Fruit fly (Drosophila melanogaster): Measurements from ENCODE around the gene Nfs1.

Gene Nfs1

DNA sequence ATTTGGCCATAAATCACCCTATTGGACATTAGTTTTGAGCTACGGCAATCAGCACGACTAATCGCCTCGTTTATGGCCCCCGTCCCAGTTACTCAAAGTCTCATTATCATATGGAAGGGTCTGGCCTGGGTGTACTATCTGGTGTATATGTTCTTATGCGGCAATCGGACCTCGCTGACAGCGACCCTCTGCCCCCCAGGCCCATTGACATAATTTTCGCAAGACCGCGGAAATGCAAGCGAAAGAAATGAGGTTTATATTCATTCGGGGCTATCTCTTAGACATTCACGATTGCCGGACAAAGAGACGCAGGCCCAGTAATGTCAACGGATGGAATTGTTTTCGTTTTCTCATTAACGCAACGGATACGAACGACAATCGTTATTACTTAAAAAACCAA is 29.4 kb downstream of the Nfs1 start:
- peak; percentile 58 for TF ChIP-seq EcR (GFP tag; optimal IDR thresholded peaks at IDR 0.05)
- no peak for TF ChIP-seq CG8159 (tag; optimal IDR thresholded peaks at IDR 0.05)

DNA sequence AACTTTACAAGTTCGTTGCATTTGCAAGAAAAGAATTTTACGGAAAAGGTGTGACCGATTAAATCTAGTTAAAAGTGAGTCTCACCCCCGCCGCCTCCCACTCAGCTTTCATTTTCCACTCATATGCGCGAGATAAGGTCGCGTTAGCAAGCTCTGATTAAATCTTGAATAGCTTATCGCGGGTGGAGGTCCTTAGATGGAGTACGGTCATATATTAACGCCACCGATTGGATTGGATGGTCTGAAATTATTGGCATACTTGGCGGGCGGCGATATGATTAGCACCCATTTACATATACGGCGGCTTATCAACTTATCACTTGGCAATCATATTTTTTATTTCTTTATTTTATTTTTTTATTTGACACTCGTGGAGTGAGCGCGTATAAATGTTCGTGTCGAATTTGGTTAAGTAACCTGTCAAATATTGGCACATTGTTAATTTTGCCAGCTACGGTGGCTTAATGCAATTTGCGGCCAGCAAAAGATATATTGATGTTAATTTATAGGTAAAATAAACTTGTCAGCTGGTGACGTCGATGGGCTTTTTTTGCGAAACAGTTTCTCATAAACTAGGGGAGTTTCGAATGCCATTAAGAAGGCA is 30.2 kb downstream of the Nfs1 start:
- TF ChIP-seq CG17806 (tag; optimal IDR thresholded peaks at IDR 0.05) (no peak), Snoo (tag; optimal IDR thresholded peaks at IDR 0.05) (no peak), D1 (tag; optimal IDR thresholded peaks at IDR 0.05) (no peak), CG15710 (tag; optimal IDR thresholded peaks at IDR 0.05) (no peak), Pif1B (GFP tag; optimal IDR thresholded peaks at IDR 0.05) (no peak)

DNA sequence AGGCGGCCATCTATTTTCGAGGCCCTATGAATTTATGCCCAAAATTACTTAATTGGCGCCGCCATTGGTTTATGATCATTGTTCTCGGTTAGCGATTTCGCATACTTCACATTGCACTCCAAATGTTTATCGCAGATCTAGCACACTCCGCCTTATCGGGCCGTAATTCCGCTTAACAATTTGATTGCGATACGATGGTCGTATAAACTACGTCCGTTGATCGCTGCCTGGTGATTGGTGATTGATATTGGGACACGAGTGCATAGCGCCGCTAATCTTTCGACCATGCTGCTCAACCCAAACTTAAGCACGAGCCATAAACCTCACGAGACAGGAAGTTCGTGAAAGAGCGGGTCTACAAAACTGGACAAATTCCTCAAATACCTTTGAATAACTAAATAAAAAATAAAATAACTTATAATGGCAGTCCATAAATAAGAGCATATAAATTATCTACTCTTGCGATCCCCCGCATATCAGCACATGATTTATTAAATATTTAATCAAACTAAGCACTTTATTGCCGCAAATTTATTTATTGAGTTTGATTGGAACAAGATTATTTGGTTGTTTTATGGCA is 31.2 kb downstream of the Nfs1 start:
- TF ChIP-seq CG17806 (tag; optimal IDR thresholded peaks at IDR 0.05) (no peak), D1 (tag; optimal IDR thresholded peaks at IDR 0.05) (no peak), Ets98B (GFP tag; IDR thresholded peaks at IDR 0.05) (no peak), EcR (GFP tag; optimal IDR thresholded peaks at IDR 0.05) (no peak), CG4496 (GFP tag; IDR thresholded peaks at IDR 0.05) (no peak), CG15710 (tag; optimal IDR thresholded peaks at IDR 0.05) (no peak), Pif1B (GFP tag; optimal IDR thresholded peaks at IDR 0.05) (no peak), gl (tag; optimal IDR thresholded peaks at IDR 0.05) (no peak), CG34367 (tag; optimal IDR thresholded peaks at IDR 0.05) (no peak)

DNA sequence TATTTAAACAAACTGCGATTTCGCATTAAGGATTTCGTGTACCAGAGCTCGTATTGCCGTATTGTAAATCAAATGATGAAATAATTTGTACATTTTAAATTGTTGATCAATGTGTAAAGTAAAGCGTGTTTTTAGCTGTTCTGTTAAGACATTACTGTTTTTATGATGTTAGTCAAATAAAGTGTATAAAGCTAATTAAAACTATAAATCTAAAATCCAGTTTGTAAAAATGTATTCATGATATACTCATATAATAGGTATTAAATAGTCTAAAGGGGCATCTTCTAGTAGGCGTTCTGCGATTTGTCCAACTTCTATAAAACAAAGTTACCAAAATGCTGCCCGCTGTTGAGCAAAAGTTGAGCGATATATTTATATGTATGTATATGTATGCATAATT is 34.4 kb downstream of the Nfs1 start, which contains the start of gene CG18788:
CG18788 (plus strand) TSS at position 301 of the 400 bp plus-strand sequence.
- no peak for TF ChIP-seq fd96Ca (GFP tag; IDR thresholded peaks at IDR 0.05)

DNA sequence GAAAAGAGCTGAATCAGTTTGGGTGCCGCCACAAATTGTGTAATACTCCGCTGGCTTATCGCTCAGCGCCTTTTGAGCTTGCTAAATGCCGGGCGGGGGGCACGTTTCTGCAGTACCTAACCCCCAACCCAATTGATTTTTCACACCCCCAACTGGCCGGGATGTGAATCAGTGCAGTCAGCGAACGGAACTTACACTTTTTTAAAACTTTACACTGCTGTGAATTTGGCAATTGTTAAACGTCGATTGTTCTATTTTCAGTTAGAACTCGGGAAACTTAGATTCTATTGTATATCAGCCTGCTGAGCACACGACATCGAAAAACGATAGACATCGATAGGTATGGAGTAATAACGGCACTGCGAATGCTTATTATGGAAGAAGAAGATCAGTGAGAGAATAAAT is 38.7 kb downstream of the Nfs1 start, which contains the start of gene Tom70:
Tom70 (minus strand) TSS at position 335 of the 405 bp plus-strand sequence.
- TF ChIP-seq EcR (GFP tag; optimal IDR thresholded peaks at IDR 0.05) (no peak), CG32121 (GFP tag; IDR thresholded peaks at IDR 0.05) (no peak), Pif1A (GFP tag; optimal IDR thresholded peaks at IDR 0.05) (no peak), CG12605 (GFP tag; IDR thresholded peaks at IDR 0.05) (no peak), CG17806 (tag; optimal IDR thresholded peaks at IDR 0.05) (no peak), Snoo (tag; optimal IDR thresholded peaks at IDR 0.05) (no peak), CG8159 (tag; optimal IDR thresholded peaks at IDR 0.05) (no peak), CG4496 (GFP tag; IDR thresholded peaks at IDR 0.05) (no peak), rn (GFP tag; IDR thresholded peaks at IDR 0.05) (no peak), CG34367 (tag; optimal IDR thresholded peaks at IDR 0.05) (no peak), CG14655 (GFP tag; optimal IDR thresholded peaks at IDR 0.05) (no peak), CG15710 (tag; optimal IDR thresholded peaks at IDR 0.05) (no peak), CG13204 (GFP tag; optimal IDR thresholded peaks at IDR 0.05) (no peak), CG10348 (GFP tag; IDR thresholded peaks at IDR 0.05) (no peak), CG9948 (tag; optimal IDR thresholded peaks at IDR 0.05) (no peak), D1 (tag; optimal IDR thresholded peaks at IDR 0.05) (no peak), Ets98B (GFP tag; IDR thresholded peaks at IDR 0.05) (no peak), Pif1B (GFP tag; optimal IDR thresholded peaks at IDR 0.05) (no peak)

DNA sequence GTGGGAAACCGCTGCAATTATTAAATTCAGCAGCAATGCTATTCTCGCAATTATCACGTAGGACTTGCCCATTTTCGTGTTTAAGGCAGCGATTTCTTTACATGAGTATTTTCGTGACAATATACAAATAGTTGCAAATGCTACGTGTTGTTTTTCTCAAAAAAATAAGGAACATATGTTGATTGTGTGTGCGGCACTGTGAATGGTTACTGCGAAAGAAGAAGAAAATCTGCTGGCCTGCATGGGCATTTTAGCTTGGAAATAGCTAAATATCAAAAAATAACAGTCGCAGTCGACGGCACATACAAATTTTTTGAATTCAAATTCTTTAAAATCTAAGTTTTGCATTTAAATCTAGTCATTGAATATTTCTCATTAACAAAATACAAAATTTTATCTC is 41.1 kb downstream of the Nfs1 start, which contains the start of gene CG6766:
CG6766 (minus strand) TSS at position 180 of the 400 bp plus-strand sequence.
- TF ChIP-seq gl (tag; optimal IDR thresholded peaks at IDR 0.05) (no peak), CG14655 (GFP tag; optimal IDR thresholded peaks at IDR 0.05) (no peak), CG4496 (GFP tag; IDR thresholded peaks at IDR 0.05) (no peak), Snoo (tag; optimal IDR thresholded peaks at IDR 0.05) (no peak), CG12605 (GFP tag; IDR thresholded peaks at IDR 0.05) (no peak), CG8301 (tag; optimal IDR thresholded peaks at IDR 0.05) (no peak), Pif1A (GFP tag; optimal IDR thresholded peaks at IDR 0.05) (no peak), CG13204 (GFP tag; optimal IDR thresholded peaks at IDR 0.05) (no peak), CG32121 (GFP tag; IDR thresholded peaks at IDR 0.05) (no peak), Ets98B (GFP tag; IDR thresholded peaks at IDR 0.05) (no peak), CG8159 (tag; optimal IDR thresholded peaks at IDR 0.05) (no peak), CG10348 (GFP tag; IDR thresholded peaks at IDR 0.05) (no peak)

DNA sequence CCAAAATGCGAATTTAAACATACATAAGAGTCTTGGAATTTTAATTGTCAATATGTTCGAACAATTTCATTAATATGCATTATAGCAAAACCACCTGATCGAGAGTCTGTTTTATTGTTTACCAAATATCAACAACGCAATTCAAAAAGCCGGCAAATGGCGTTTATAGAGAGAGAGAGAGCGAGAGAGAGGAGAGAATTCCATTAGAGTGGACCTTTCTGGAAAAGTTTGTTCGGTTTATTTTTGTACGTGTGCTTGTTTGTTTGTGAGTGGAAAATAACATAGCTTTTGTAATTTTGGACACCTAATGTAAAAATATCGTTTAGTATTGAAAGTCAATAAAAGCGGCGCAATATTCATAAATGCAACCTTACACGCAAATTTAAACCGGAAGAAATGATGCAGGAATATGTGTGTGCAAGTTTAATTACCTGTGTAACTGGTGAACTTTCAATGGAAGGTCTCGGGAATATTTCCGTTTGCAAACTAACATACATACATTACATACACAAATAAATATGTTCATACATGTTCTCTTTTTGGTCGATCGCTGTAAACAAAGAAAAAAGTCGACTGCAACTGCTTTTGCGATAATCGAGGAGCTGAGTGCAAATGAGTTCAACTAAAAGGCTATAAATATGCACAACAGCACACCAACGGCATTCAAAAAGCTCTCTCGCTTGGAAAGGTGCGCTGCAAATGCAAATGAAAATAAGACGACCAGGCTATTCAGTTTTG is 45.3 kb downstream of the Nfs1 start, which contains the start of gene CG6785:
CG6785 (minus strand) TSS at position 588 of the 738 bp plus-strand sequence.
- peak; percentile 80 for TF ChIP-seq CG32121 (GFP tag; IDR thresholded peaks at IDR 0.05)
- peak; percentile 65 for TF ChIP-seq gl (tag; optimal IDR thresholded peaks at IDR 0.05)
- peak; percentile 69 for TF ChIP-seq CG34367 (tag; optimal IDR thresholded peaks at IDR 0.05)
- peak; percentile 90 for TF ChIP-seq CG4496 (GFP tag; IDR thresholded peaks at IDR 0.05)
- peak; percentile 85 for TF ChIP-seq Ets98B (GFP tag; IDR thresholded peaks at IDR 0.05)
- peak; percentile 9 for TF ChIP-seq CG13204 (GFP tag; optimal IDR thresholded peaks at IDR 0.05)
- TF ChIP-seq CG14655 (GFP tag; optimal IDR thresholded peaks at IDR 0.05), result no peak
- peak; percentile 68 for TF ChIP-seq D1 (tag; optimal IDR thresholded peaks at IDR 0.05)
- peak; percentile 82 for TF ChIP-seq Pif1B (GFP tag; optimal IDR thresholded peaks at IDR 0.05)
- peak; percentile 95 for TF ChIP-seq EcR (GFP tag; optimal IDR thresholded peaks at IDR 0.05)
- no peak for TF ChIP-seq CG10348 (GFP tag; IDR thresholded peaks at IDR 0.05)
- peak; percentile 90 for TF ChIP-seq Pif1A (GFP tag; optimal IDR thresholded peaks at IDR 0.05)
- peak; percentile 71 for TF ChIP-seq Snoo (tag; optimal IDR thresholded peaks at IDR 0.05)
- peak; percentile 78 for TF ChIP-seq CG17806 (tag; optimal IDR thresholded peaks at IDR 0.05)
- TF ChIP-seq CG8301 (tag; optimal IDR thresholded peaks at IDR 0.05), result peak; percentile 84
- peak; percentile 76 for TF ChIP-seq CG15710 (tag; optimal IDR thresholded peaks at IDR 0.05)
- peak; percentile 60 for TF ChIP-seq CG9948 (tag; optimal IDR thresholded peaks at IDR 0.05)
- peak; percentile 99 for TF ChIP-seq CG8159 (tag; optimal IDR thresholded peaks at IDR 0.05)
- TF ChIP-seq rn (GFP tag; IDR thresholded peaks at IDR 0.05), result 0 out of 2 replicates have a peak, but pooled peaks have one; percentile 21
- peak; percentile 81; the same call in 2 of the 3 replicates for TF ChIP-seq fd96Ca (GFP tag; IDR thresholded peaks at IDR 0.05)
- TF ChIP-seq CG12605 (GFP tag; IDR thresholded peaks at IDR 0.05), result peak; percentile 63

Data from whole organism, pupa.